Worm (Caenorhabditis elegans) whole organism, mixed stage, embryonic: ENCODE results near the gene C07D10.6.

Source experiments
- bed-3 ChIP-seq: fragments of 200-800 bp; sonication (Bioruptor generic); optimal IDR thresholded peaks from 3 replicates; lab custom pipeline; 2018; ENCODE audit warnings: mild to moderate bottlenecking, missing genetic modification characterization, moderate library complexity, missing compliant biosample characterization
- blmp-1 ChIP-seq: fragments of 150-350 bp; optimal IDR thresholded peaks from 2 replicates; lab custom pipeline; 2014; ENCODE audit warnings: missing biosample characterization, missing genetic modification characterization
- lin-13 ChIP-seq: fragments of 150-350 bp; optimal IDR thresholded peaks from 2 replicates; lab custom pipeline; 2014; ENCODE audit warnings: missing biosample characterization, missing genetic modification characterization
- mls-2 ChIP-seq: sonication (generic microtip); optimal IDR thresholded peaks from 2 replicates; lab custom pipeline; 2016; ENCODE audit warnings: mild to moderate bottlenecking, missing genetic modification characterization, moderate library complexity, missing compliant biosample characterization
- nhr-76 ChIP-seq: sonication (generic microtip); optimal IDR thresholded peaks from 2 replicates; lab custom pipeline; 2017; ENCODE audit warnings: missing biosample characterization, missing genetic modification characterization
- pha-4 ChIP-seq: fragments of 150-350 bp; optimal IDR thresholded peaks from 2 replicates; lab custom pipeline; 2018; ENCODE audit warnings: missing biosample characterization, missing genetic modification reagents, missing genetic modification characterization
- unc-39 ChIP-seq: fragments of 150-350 bp; optimal IDR thresholded peaks from 2 replicates; lab custom pipeline; 2014; ENCODE audit warnings: missing biosample characterization, missing genetic modification characterization

ce11 chrII:7404001-7404400, 24.9 kb downstream of the C07D10.6 start:
- no peak for TF ChIP-seq unc-39 (tag; lab: Kevin White, UChicago)
- TF ChIP-seq pha-4 (tag; lab: Kevin White, UChicago) = no peak
- no peak for TF ChIP-seq bed-3 (GFP tag; lab: Kevin White, UChicago)
- TF ChIP-seq blmp-1 (tag; lab: Kevin White, UChicago) = no peak
- TF ChIP-seq mls-2 (tag; lab: Kevin White, UChicago) = no peak
- TF ChIP-seq lin-13 = no peak
- TF ChIP-seq nhr-76 (tag; lab: Kevin White, UChicago) = no peak
